Worm (Caenorhabditis elegans) whole organism, L1 larva: ENCODE results near the gene fkb-4.
A peak's percentile ranks its signal among the peaks of the same experiment; 100 is the strongest.

Experiments used
- C04F5.9 ChIP-seq: sonication (generic microtip); optimal IDR thresholded peaks from 2 replicates; lab custom pipeline; 2016; ENCODE audit warnings: missing genetic modification characterization, missing compliant biosample characterization
- C16A3.4 ChIP-seq: fragments of 150-350 bp; optimal IDR thresholded peaks from 2 replicates; lab custom pipeline; 2014; ENCODE audit warnings: missing biosample characterization, missing genetic modification characterization
- C34B4.2 ChIP-seq: sonication (generic microtip); optimal IDR thresholded peaks from 2 replicates; lab custom pipeline; 2017; ENCODE audit warnings: mild to moderate bottlenecking, missing genetic modification characterization, missing compliant biosample characterization
- Y116A8C.19 ChIP-seq: sonication (generic microtip); optimal IDR thresholded peaks from 2 replicates; lab custom pipeline; 2016; ENCODE audit warnings: missing compliant biosample characterization, missing genetic modification characterization, borderline replicate concordance
- alr-1 ChIP-seq: fragments of 200-800 bp; sonication (Bioruptor generic); optimal IDR thresholded peaks from 2 replicates; lab custom pipeline; 2018; ENCODE audit warnings: borderline replicate concordance, mild to moderate bottlenecking, missing genetic modification characterization, missing compliant biosample characterization
- dsc-1 ChIP-seq: sonication (generic microtip); optimal IDR thresholded peaks from 2 replicates; lab custom pipeline; 2016; ENCODE audit warnings: mild to moderate bottlenecking, missing genetic modification characterization, missing compliant biosample characterization
- efl-1 ChIP-seq, 4 experiments: fragments of 150-350 bp; optimal IDR thresholded peaks in 3 of 4; peaks in 1 of 4; 1 replicate in 1 of 4; 2 replicates in 3 of 4; lab custom pipeline; 2014; ENCODE audit warnings: missing biosample characterization in 2 of 4, missing genetic modification characterization in 2 of 4, missing genetic modification reagents in 2 of 4
- egl-27 ChIP-seq, 2 experiments: fragments of 150-350 bp in 1 of 2; sonication (generic microtip); optimal IDR thresholded peaks; 3 replicates each; lab custom pipeline; 2017 to 2018; ENCODE audit warnings: missing biosample characterization in 2 of 2, missing genetic modification characterization in 2 of 2, missing genetic modification reagents in 2 of 2
- elt-2 ChIP-seq: sonication (generic microtip); optimal IDR thresholded peaks from 2 replicates; lab custom pipeline; 2016; ENCODE audit warnings: missing genetic modification characterization, mild to moderate bottlenecking, inconsistent platforms, missing compliant biosample characterization, missing genetic modification reagents
- elt-3 ChIP-seq, 6 experiments: fragments of 150-350 bp in 1 of 6; sonication (generic microtip); optimal IDR thresholded peaks; 2 replicates each; lab custom pipeline; 2017 to 2018; ENCODE audit warnings: missing biosample characterization in 6 of 6, missing genetic modification characterization in 6 of 6, inconsistent platforms in 1 of 6
- ets-5 ChIP-seq: fragments of 200-800 bp; sonication (Bioruptor generic); IDR thresholded peaks from 2 replicates; pipeline ENCODE4 v1.3.6; 2022; ENCODE audit warnings: missing genetic modification characterization, missing compliant biosample characterization
- fkh-8 ChIP-seq: sonication (generic microtip); optimal IDR thresholded peaks from 2 replicates; lab custom pipeline; 2016; ENCODE audit warnings: mild to moderate bottlenecking, missing genetic modification characterization, missing compliant biosample characterization
- grh-1 ChIP-seq: fragments of 200-800 bp; sonication (Bioruptor generic); IDR thresholded peaks from 2 replicates; pipeline ENCODE4 v1.3.6; 2022; ENCODE audit warnings: missing genetic modification reagents, missing genetic modification characterization, missing compliant biosample characterization
- hlh-17 ChIP-seq: fragments of 200-800 bp; sonication (Bioruptor generic); optimal IDR thresholded peaks from 2 replicates; lab custom pipeline; 2018; ENCODE audit warnings: missing genetic modification characterization, mild to moderate bottlenecking, missing compliant biosample characterization, moderate library complexity, borderline replicate concordance
- hlh-4 ChIP-seq: sonication (generic microtip); optimal IDR thresholded peaks from 2 replicates; lab custom pipeline; 2016; ENCODE audit warnings: mild to moderate bottlenecking, missing genetic modification characterization, missing compliant biosample characterization
- lin-14 ChIP-seq: fragments of 200-800 bp; sonication (Bioruptor generic); optimal IDR thresholded peaks from 2 replicates; lab custom pipeline; 2018; ENCODE audit warnings: mild to moderate bottlenecking, missing genetic modification characterization, moderate library complexity, missing compliant biosample characterization
- lin-35 ChIP-seq, 2 experiments: fragments of 150-350 bp; optimal IDR thresholded peaks; 2 replicates each; lab custom pipeline; 2014; ENCODE audit warnings: missing biosample characterization in 2 of 2, missing genetic modification characterization in 2 of 2, missing genetic modification reagents in 2 of 2
- mdl-1 ChIP-seq, 2 experiments: fragments of 150-350 bp; optimal IDR thresholded peaks; 2 replicates each; lab custom pipeline; 2014 to 2017; ENCODE audit warnings: missing biosample characterization in 2 of 2, missing genetic modification characterization in 2 of 2, inconsistent platforms in 1 of 2
- mef-2 ChIP-seq: fragments of 150-350 bp; optimal IDR thresholded peaks from 2 replicates; lab custom pipeline; 2014; ENCODE audit warnings: missing biosample characterization, missing genetic modification characterization
- mep-1 ChIP-seq: fragments of 150-350 bp; optimal IDR thresholded peaks from 2 replicates; lab custom pipeline; 2014; ENCODE audit warnings: missing biosample characterization, missing genetic modification characterization
- nhr-12 ChIP-seq: sonication (generic microtip); optimal IDR thresholded peaks from 2 replicates; lab custom pipeline; 2017; ENCODE audit warnings: missing biosample characterization, missing genetic modification characterization
- nhr-19 ChIP-seq: fragments of 200-800 bp; sonication (Bioruptor generic); conservative IDR thresholded peaks from 2 replicates; pipeline ENCODE4 v1.3.6; 2022; ENCODE audit warnings: missing genetic modification characterization, missing compliant biosample characterization
- nhr-20 ChIP-seq: sonication (generic microtip); optimal IDR thresholded peaks from 2 replicates; lab custom pipeline; 2016; ENCODE audit warnings: mild to moderate bottlenecking, missing genetic modification characterization, missing compliant biosample characterization
- nhr-237 ChIP-seq: fragments of 150-350 bp; optimal IDR thresholded peaks from 2 replicates; lab custom pipeline; 2014; ENCODE audit warnings: missing biosample characterization, missing genetic modification characterization
- nhr-71 ChIP-seq: sonication (generic microtip); optimal IDR thresholded peaks from 2 replicates; lab custom pipeline; 2016; ENCODE audit warnings: mild to moderate bottlenecking, missing genetic modification characterization, moderate library complexity, missing compliant biosample characterization
- nhr-84 ChIP-seq: sonication (generic microtip); optimal IDR thresholded peaks from 2 replicates; lab custom pipeline; 2017; ENCODE audit warnings: missing biosample characterization, missing genetic modification characterization
- swsn-7 ChIP-seq: sonication (generic microtip); optimal IDR thresholded peaks from 2 replicates; lab custom pipeline; 2016; ENCODE audit warnings: missing genetic modification characterization, missing compliant biosample characterization
- tbx-2 ChIP-seq: sonication (generic microtip); optimal IDR thresholded peaks from 2 replicates; lab custom pipeline; 2016; ENCODE audit warnings: missing genetic modification characterization, missing compliant biosample characterization
- unc-62 ChIP-seq: fragments of 150-350 bp; optimal IDR thresholded peaks from 2 replicates; lab custom pipeline; 2014; ENCODE audit warnings: missing biosample characterization, missing genetic modification reagents, missing genetic modification characterization
- vab-15 ChIP-seq: sonication (generic microtip); optimal IDR thresholded peaks from 2 replicates; lab custom pipeline; 2017; ENCODE audit warnings: missing genotype, mild to moderate bottlenecking, missing genetic modification characterization, missing compliant biosample characterization
- xbp-1 ChIP-seq: sonication (generic microtip); optimal IDR thresholded peaks from 2 replicates; lab custom pipeline; 2016; ENCODE audit warnings: missing genetic modification characterization, missing compliant biosample characterization
- ztf-11 ChIP-seq, 2 experiments: sonication (generic microtip); optimal IDR thresholded peaks; 2 replicates each; lab custom pipeline; 2016 to 2017; ENCODE audit warnings: missing genetic modification characterization in 2 of 2, missing biosample characterization in 1 of 2, missing compliant biosample characterization in 1 of 2

Gene fkb-4

DNA sequence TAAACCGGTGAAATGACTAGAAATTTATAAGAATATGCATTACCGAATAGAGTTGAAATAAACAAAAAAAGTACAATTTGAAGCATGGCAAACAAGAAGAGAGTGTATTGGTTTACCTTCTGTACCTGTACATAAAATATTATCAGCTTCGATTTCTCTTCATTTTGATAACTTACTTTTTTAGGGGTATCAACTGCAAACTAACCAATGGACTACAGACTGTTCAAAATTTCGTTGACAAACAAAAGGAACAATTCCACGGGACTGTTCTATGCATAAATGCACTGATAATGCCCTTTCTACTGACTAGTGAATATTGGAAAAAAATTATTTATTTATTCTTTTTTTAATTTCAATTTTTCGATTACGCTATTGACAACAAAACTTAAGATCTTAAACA is 11.1 kb upstream of the fkb-4 start, which contains the start of gene ugt-6 (continued):
- TF ChIP-seq nhr-20 (tag; lab: Kevin White, UChicago) (no peak), unc-62 (GFP tag; lab: Kevin White, UChicago) (no peak), alr-1 (tag; lab: Kevin White, UChicago) (no peak)

DNA sequence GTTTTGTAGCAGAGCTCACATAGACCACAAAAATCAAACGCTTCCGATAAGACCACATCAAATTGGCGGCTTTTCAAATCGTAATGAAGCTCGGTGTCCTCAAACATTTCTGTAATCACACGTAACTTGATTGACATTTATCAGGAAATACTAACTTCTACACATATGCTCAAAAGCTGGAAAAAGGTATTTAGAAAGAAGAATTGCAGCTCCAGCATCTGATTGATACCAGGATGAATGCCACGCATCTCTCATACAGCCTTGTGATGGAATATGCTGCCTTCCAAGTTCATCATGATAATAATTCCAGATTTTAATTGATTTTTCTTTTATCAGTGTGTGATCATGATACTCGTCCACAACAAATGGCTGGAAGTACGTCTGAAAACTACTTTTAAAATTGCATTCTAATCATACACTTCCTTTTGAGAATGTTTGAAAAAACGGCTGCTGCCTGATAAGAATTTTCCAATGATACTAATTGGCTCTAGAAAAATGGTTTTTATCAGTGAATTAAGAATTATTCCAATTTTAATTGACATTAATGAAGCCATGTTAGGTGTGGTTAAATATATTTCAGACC is 10.1 kb upstream of the fkb-4 start:
- peak; percentile 66 for TF ChIP-seq elt-2 (tag; lab: Kevin White, UChicago)
- TF ChIP-seq mep-1 (tag; lab: Kevin White, UChicago): no peak
- TF ChIP-seq egl-27 (tag; optimal IDR thresholded peaks at IDR 0.05; lab: Kevin White, UChicago): no peak

DNA sequence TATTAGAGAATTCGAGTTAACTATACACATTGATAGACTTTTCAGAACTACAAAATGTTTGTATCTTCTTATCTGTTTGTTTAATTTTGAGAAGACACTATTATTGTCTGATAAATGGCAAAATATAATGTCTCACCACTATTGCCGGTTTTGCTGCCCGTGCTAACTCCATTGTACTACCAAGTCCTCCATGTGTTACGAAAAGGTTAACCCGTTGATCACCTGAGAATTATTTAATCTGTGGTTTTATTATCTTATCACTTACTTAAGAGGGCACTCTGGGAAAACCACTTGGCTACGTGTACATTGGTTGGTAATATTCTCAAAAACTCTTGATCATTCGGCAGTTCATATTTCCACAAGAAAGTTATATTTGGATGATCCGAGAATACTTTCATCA is 9.0 kb upstream of the fkb-4 start:
- TF ChIP-seq hlh-4 (tag; lab: Kevin White, UChicago) (no peak), ets-5 (GFP tag; lab: Robert Waterston, UW) (no peak), nhr-19 (GFP tag; lab: Robert Waterston, UW) (no peak), tbx-2 (tag; lab: Kevin White, UChicago) (no peak), Y116A8C.19 (tag; lab: Kevin White, UChicago) (no peak), alr-1 (tag; lab: Kevin White, UChicago) (no peak), hlh-17 (no peak), nhr-71 (tag; lab: Kevin White, UChicago) (no peak), swsn-7 (no peak), nhr-12 (tag; lab: Kevin White, UChicago) (no peak), C16A3.4 (no peak), nhr-20 (tag; lab: Kevin White, UChicago) (peak; percentile 5), lin-14 (GFP tag; lab: Kevin White, UChicago) (no peak), mef-2 (tag; lab: Kevin White, UChicago) (no peak), xbp-1 (tag; lab: Kevin White, UChicago) (no peak), fkh-8 (tag; lab: Kevin White, UChicago) (no peak), grh-1 (GFP tag; lab: Robert Waterston, UW) (no peak), elt-2 (tag; lab: Kevin White, UChicago) (peak; percentile 54), mdl-1 (tag; optimal IDR thresholded peaks at IDR 0.05; lab: Kevin White, UChicago) (no peak), elt-3 (tag; optimal IDR thresholded peaks at IDR 0.05; lab: Kevin White, UChicago) (peak in 1 of 6 experiments; percentile 4), vab-15 (tag; lab: Kevin White, UChicago) (no peak), egl-27 (tag; optimal IDR thresholded peaks at IDR 0.05; lab: Kevin White, UChicago) (no peak), nhr-84 (tag; lab: Kevin White, UChicago) (no peak), nhr-237 (tag; lab: Kevin White, UChicago) (no peak), ztf-11 (tag; optimal IDR thresholded peaks at IDR 0.05; lab: Kevin White, UChicago) (no peak)

DNA sequence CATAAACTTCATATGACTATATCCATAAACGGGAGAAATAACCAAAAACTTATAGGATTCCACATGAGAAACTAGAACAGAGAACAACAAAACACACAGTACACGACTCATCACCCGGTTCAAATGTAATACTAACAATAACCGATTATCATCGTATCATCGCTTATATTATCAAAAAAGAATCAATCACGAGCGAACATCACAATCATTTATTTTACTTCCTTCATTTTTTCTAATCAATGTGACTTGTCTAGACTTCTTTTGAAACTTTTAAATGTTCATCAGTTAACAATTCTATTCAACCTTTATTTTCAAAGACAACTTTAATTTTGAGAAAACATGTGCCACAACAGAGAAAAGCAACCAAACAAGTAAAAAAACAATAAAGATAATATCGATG is 8.3 kb upstream of the fkb-4 start, which contains the start of gene ugt-4:
ugt-4 (minus strand) TSS at position 141 of the 400 bp plus-strand sequence.
- TF ChIP-seq elt-3 (tag; optimal IDR thresholded peaks at IDR 0.05; lab: Kevin White, UChicago) (peak in 1 of 6 experiments; percentile 47), C04F5.9 (no peak), grh-1 (GFP tag; lab: Robert Waterston, UW) (no peak), lin-35 (GFP tag; optimal IDR thresholded peaks at IDR 0.05; lab: Kevin White, UChicago) (peak in 1 of 2 experiments; percentile 36), C34B4.2 (no peak), nhr-71 (tag; lab: Kevin White, UChicago) (peak; percentile 10), efl-1 (optimal IDR thresholded peaks at IDR 0.05; lab: Kevin White, UChicago) (no peak), efl-1 (GFP tag; optimal IDR thresholded peaks at IDR 0.05 in 1 of 2; lab: Kevin White, UChicago) (no peak), swsn-7 (no peak), elt-2 (tag; lab: Kevin White, UChicago) (peak; percentile 50), dsc-1 (tag; lab: Kevin White, UChicago) (no peak)
